Worm (Caenorhabditis elegans): ENCODE measurements around the gene T16G12.13.

T16G12.13 gene

DNA sequence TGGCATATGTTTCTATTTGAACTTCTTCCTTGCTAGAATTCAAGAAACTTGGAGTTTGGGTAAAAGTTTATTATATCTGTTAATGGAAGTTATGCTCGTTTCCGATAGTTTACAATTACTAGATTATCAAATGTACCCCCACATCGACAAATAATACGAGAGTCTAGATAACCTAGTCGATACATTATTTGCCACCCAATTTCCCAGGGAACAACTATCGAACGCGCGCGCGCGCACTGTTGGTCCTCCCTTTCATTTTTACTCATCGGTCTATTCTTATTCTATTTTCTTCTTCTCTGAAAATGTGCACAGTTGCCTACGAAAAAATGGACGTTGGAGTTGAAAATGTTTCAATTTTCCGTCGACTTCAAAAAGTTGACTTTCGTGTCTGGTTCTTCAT, at the start of gene T16G12.13:
TSS of gene T16G12.13 (plus strand) at position 293 of the 400 bp plus-strand sequence.
- TF ChIP-seq hlh-6 (tag; optimal IDR thresholded peaks at IDR 0.05) (no peak), ttx-3 (tag; optimal IDR thresholded peaks at IDR 0.05) (no peak)

DNA sequence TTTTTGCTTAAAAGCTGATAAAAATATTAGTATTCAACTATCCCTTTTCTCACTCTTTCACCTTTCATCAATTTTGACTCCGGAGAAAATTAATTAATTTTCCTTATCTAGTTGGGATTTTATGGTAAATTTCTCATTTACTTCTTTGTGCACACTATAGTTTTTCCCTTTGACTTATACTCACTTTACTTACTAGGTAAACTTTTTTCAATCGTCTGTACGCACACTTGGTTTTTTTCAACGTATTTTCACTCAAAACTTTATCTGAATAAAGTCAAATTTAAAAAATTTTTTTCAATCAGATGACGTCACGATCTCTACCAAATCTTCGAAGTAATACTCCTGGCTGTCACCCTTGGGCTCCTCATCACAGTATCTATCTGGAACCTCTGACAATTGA, 48.5 kb upstream of the T16G12.13 start, which contains the start of gene C05B5.16:
TSS of gene C05B5.16 (plus strand) at position 301 of the 400 bp plus-strand sequence.
- no peak for TF ChIP-seq ref-2 (tag; optimal IDR thresholded peaks at IDR 0.05)
- TF ChIP-seq fax-1 (tag; optimal IDR thresholded peaks at IDR 0.05): no peak
- no peak for TF ChIP-seq pros-1 (tag; optimal IDR thresholded peaks at IDR 0.05)
- no peak for TF ChIP-seq ceh-30 (tag; optimal IDR thresholded peaks at IDR 0.05)
- no peak for TF ChIP-seq mec-3 (tag; optimal IDR thresholded peaks at IDR 0.05; ENCODE audit: borderline replicate concordance)
- no peak for TF ChIP-seq ama-1 (optimal IDR thresholded peaks at IDR 0.05)
- TF ChIP-seq unc-86 (tag; optimal IDR thresholded peaks at IDR 0.05): no peak
- no peak for TF ChIP-seq dve-1 (tag; optimal IDR thresholded peaks at IDR 0.05)
- no peak for TF ChIP-seq unc-3 (GFP tag; conservative IDR thresholded peaks at IDR 0.05)
- no peak for TF ChIP-seq unc-3 (tag; optimal IDR thresholded peaks at IDR 0.05)
- TF ChIP-seq unc-42 (tag; optimal IDR thresholded peaks at IDR 0.05): no peak
- no peak for TF ChIP-seq pax-1 (tag; optimal IDR thresholded peaks at IDR 0.05)
- TF ChIP-seq eyg-1 (tag; optimal IDR thresholded peaks at IDR 0.05): no peak
- TF ChIP-seq ets-4 (tag; optimal IDR thresholded peaks at IDR 0.05): no peak
- TF ChIP-seq ttx-3 (tag; optimal IDR thresholded peaks at IDR 0.05): no peak
- TF ChIP-seq ceh-45 (GFP tag; IDR thresholded peaks at IDR 0.05): no peak
- TF ChIP-seq ceh-31 (tag; optimal IDR thresholded peaks at IDR 0.05): no peak
- no peak for TF ChIP-seq K02D7.2 (tag; optimal IDR thresholded peaks at IDR 0.05)
- no peak for TF ChIP-seq ceh-18 (tag; optimal IDR thresholded peaks at IDR 0.05)

DNA sequence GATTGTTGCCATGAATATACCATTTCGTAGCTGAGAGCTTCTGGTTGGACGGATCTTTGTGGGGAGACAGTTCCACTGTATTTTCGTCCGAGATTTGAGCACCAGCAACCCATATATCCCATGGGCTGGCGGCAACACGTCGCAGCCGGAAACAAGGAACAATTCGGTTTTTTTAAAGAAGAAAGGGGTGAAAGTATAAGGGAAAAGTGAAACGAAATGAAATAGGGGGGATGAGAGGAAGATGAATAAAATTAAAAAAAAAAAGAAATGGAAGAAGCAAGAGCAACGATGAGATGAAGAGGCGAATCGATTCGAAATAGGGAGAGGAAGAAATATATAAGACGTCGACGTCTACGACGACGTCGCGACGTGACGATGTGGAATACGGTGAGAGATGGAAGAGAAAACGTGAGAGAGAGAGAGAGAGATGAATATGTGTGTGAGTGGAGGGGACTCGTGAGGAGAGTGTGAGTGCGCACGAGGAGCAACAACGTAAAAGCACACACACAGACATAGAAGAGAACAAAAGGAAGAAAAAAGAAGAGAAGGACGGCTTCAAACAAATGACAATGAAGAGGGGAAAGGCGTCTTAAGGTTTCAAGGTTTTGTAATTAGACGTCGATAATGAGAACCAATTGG, 44.1 kb upstream of the T16G12.13 start, which contains the start of gene rgs-1:
TSS of gene rgs-1 (minus strand) at position 146 of the 639 bp plus-strand sequence.
- TF ChIP-seq nhr-232 (tag; optimal IDR thresholded peaks at IDR 0.05): no peak
- peak; percentile 3 for TF ChIP-seq ceh-2 (tag; optimal IDR thresholded peaks at IDR 0.05)
- peak; percentile 39 for TF ChIP-seq C08G9.2 (tag; optimal IDR thresholded peaks at IDR 0.05)
- no peak for TF ChIP-seq pha-4 (tag; optimal IDR thresholded peaks at IDR 0.05)
- TF ChIP-seq fax-1 (tag; optimal IDR thresholded peaks at IDR 0.05): peak; percentile 28
- peak; percentile 25 for TF ChIP-seq ceh-34 (tag; optimal IDR thresholded peaks at IDR 0.05)
- TF ChIP-seq ceh-18 (tag; optimal IDR thresholded peaks at IDR 0.05): peak; percentile 34
- TF ChIP-seq unc-42 (tag; optimal IDR thresholded peaks at IDR 0.05): peak; percentile 69
- peak; percentile 8 for TF ChIP-seq hlh-6 (tag; optimal IDR thresholded peaks at IDR 0.05)
- peak; percentile 51 for TF ChIP-seq nfya-1 (tag; optimal IDR thresholded peaks at IDR 0.05)
- TF ChIP-seq ceh-48 (tag; optimal IDR thresholded peaks at IDR 0.05): peak; percentile 34
- peak; percentile 86 for TF ChIP-seq hlh-30 (tag; optimal IDR thresholded peaks at IDR 0.05; ENCODE audit: insufficient read depth)
- peak; percentile 58 for TF ChIP-seq tbx-2 (tag; optimal IDR thresholded peaks at IDR 0.05)
- no peak for TF ChIP-seq nhr-11 (tag; optimal IDR thresholded peaks at IDR 0.05)
- TF ChIP-seq sox-2 (GFP tag; IDR thresholded peaks at IDR 0.05): peak; percentile 12; the same call in 1 of the 2 replicates
- peak; percentile 85 for TF ChIP-seq ceh-14 (tag; optimal IDR thresholded peaks at IDR 0.05)
- peak; percentile 71 for TF ChIP-seq ceh-31 (tag; optimal IDR thresholded peaks at IDR 0.05)
- no peak for TF ChIP-seq hlh-8 (tag; optimal IDR thresholded peaks at IDR 0.05)
- peak; percentile 0 for TF ChIP-seq syd-9 (tag; optimal IDR thresholded peaks at IDR 0.05)
- TF ChIP-seq lim-6 (tag; optimal IDR thresholded peaks at IDR 0.05): peak; percentile 57

DNA sequence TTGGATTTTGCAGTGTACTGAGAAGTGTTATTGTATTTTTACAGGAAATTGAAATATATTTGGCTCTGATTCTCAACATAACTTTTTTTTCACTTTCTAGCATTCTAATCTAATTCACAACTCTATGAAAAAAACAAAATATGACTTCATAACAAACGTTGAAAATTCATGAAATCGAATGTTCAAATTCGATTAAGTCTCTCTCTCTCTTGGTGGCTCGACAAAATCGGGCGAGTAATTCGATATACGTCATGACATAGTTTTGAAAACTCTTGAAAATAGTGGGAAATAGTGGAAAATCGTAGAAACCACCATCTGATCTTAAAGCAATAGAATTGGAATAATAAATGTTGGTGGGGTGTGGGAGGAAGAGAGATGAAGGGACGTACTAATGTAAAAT, 42.7 kb upstream of the T16G12.13 start:
- TF ChIP-seq unc-3 (GFP tag; conservative IDR thresholded peaks at IDR 0.05) (no peak), unc-3 (tag; optimal IDR thresholded peaks at IDR 0.05) (no peak), unc-42 (tag; optimal IDR thresholded peaks at IDR 0.05) (peak; percentile 92), ceh-14 (tag; optimal IDR thresholded peaks at IDR 0.05) (no peak)

Data from whole organism, late embryonic.